In genomic region chrIV:16492327-16492726, ce11 we compare ENCODE assay signal across 1 worm cellular context.
TF ChIP-seq lines count a peak whose summit lies in the region.

No protein-coding gene starts in this region.

TF ChIP-seq in whole organism, L1 larva, 84 proteins besides CTCF, POLR2A, EP300 and RAD21 (continued from another document):
- peak; percentile 55 for TF ChIP-seq lin-13 (GFP tag; optimal IDR thresholded peaks at IDR 0.05; lab: Kevin White, UChicago)
- peak; percentile 95 for TF ChIP-seq nhr-71 (tag; optimal IDR thresholded peaks at IDR 0.05; lab: Kevin White, UChicago)
- peak; percentile 74 to 86 for TF ChIP-seq lsy-2 (tag; optimal IDR thresholded peaks at IDR 0.05; lab: Kevin White, UChicago)
- TF ChIP-seq C04F5.9 (tag; optimal IDR thresholded peaks at IDR 0.05; lab: Kevin White, UChicago), result peak; percentile 10
- no peak for TF ChIP-seq unc-130 (tag; optimal IDR thresholded peaks at IDR 0.05; lab: Kevin White, UChicago)
- peak; percentile 43 for TF ChIP-seq grh-1 (GFP tag; IDR thresholded peaks at IDR 0.05; lab: Robert Waterston, UW)
- TF ChIP-seq mab-9 (GFP tag; IDR thresholded peaks at IDR 0.05; lab: Robert Waterston, UW), result peak; percentile 60; the same call in 1 of the 2 replicates
- TF ChIP-seq C34B4.2 (tag; optimal IDR thresholded peaks at IDR 0.05; lab: Kevin White, UChicago), result no peak
- TF ChIP-seq ces-1 (GFP tag; optimal IDR thresholded peaks at IDR 0.05; lab: Kevin White, UChicago), result no peak
- TF ChIP-seq aly-2 (tag; optimal IDR thresholded peaks at IDR 0.05; lab: Kevin White, UChicago), result no peak
- no peak for TF ChIP-seq ama-1 (optimal IDR thresholded peaks at IDR 0.05; lab: Kevin White, UChicago)
- TF ChIP-seq fkh-10 (GFP tag; optimal IDR thresholded peaks at IDR 0.05; lab: Kevin White, UChicago), result no peak
- peak; percentile 89 for TF ChIP-seq fkh-8 (tag; optimal IDR thresholded peaks at IDR 0.05; lab: Kevin White, UChicago)
- TF ChIP-seq efl-3 (GFP tag; optimal IDR thresholded peaks at IDR 0.05; lab: Kevin White, UChicago), result no peak
- TF ChIP-seq nhr-84 (tag; optimal IDR thresholded peaks at IDR 0.05; lab: Kevin White, UChicago), result no peak
- TF ChIP-seq efl-1 (optimal IDR thresholded peaks at IDR 0.05; lab: Kevin White, UChicago), result peak; percentile 70 to 87
- peak in 1 of 2 experiments; percentile 32 for TF ChIP-seq efl-1 (GFP tag; optimal IDR thresholded peaks at IDR 0.05 in 1 of 2; lab: Kevin White, UChicago)
- TF ChIP-seq lin-14 (GFP tag; optimal IDR thresholded peaks at IDR 0.05; lab: Kevin White, UChicago), result peak; percentile 96
- no peak for TF ChIP-seq zag-1 (tag; optimal IDR thresholded peaks at IDR 0.05; lab: Kevin White, UChicago)
- peak in 2 of 3 experiments; percentile 34 to 40 for TF ChIP-seq dpl-1 (GFP tag; optimal IDR thresholded peaks at IDR 0.05; lab: Kevin White, UChicago)
- peak in 1 of 2 experiments; percentile 71 for TF ChIP-seq ztf-11 (tag; optimal IDR thresholded peaks at IDR 0.05; lab: Kevin White, UChicago)
- no peak for TF ChIP-seq pqm-1 (tag; optimal IDR thresholded peaks at IDR 0.05; lab: Kevin White, UChicago)
- peak; percentile 43; the same call in 1 of the 2 replicates for TF ChIP-seq ceh-88 (GFP tag; IDR thresholded peaks at IDR 0.05; lab: Robert Waterston, UW)
TF ChIP-seq in whole organism, L1 larva: peak in this region for 47.
